Worm (Caenorhabditis elegans) whole organism, L4 larva: ENCODE results near the gene ZK370.6.

Source experiments
- aha-1 ChIP-seq: fragments of 150-350 bp; peaks from one replicate; lab custom pipeline; 2014; ENCODE audit warnings: missing biosample characterization, missing genetic modification characterization
- lin-39 ChIP-seq: fragments of 150-350 bp; optimal IDR thresholded peaks from 2 replicates; lab custom pipeline; 2014; ENCODE audit warnings: missing biosample characterization, missing genetic modification reagents, missing genetic modification characterization
- mep-1 ChIP-seq: fragments of 150-350 bp; sonication (generic microtip); optimal IDR thresholded peaks from 3 replicates; lab custom pipeline; 2014; ENCODE audit warnings: missing biosample characterization, missing genetic modification characterization
- pqm-1 ChIP-seq: sonication (generic microtip); optimal IDR thresholded peaks from 2 replicates; lab custom pipeline; 2017; ENCODE audit warnings: missing biosample characterization, missing genetic modification characterization
- zag-1 ChIP-seq: fragments of 150-350 bp; optimal IDR thresholded peaks from 2 replicates; lab custom pipeline; 2014; ENCODE audit warnings: missing biosample characterization, missing genetic modification characterization

DNA sequence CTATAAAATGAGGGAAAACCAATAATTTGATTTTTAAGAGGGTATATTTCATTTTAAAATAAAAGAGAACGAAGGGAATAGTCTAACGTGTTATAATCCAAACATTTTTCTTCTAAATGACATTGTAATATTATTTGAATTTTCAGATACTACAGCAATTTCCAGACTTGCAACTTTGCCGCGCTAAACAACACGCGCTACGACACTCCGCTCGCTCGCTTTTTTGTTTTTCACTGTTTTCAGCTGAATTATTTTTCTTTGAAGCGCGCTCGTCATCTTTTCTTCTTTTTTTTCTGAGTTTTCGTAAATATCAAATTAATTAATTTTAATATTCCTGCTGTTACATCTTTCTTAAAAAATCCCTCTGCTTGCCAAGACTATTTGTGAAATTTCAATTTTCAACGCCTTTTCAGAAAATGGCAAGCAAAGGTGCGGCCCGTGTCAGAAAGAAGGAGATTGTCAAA, 26.4 kb downstream of the ZK370.6 start, which contains the start of gene mrpl-11:
- TF ChIP-seq aha-1 (tag; lab: Kevin White, UChicago) (no peak), lin-39 (tag; lab: Kevin White, UChicago) (no peak), pqm-1 (tag; lab: Kevin White, UChicago) (no peak), zag-1 (tag; lab: Kevin White, UChicago) (no peak), mep-1 (tag; lab: Kevin White, UChicago) (no peak)
